Worm (Caenorhabditis elegans): ENCODE measurements around the gene H06I04.3.

Gene H06I04.3

DNA sequence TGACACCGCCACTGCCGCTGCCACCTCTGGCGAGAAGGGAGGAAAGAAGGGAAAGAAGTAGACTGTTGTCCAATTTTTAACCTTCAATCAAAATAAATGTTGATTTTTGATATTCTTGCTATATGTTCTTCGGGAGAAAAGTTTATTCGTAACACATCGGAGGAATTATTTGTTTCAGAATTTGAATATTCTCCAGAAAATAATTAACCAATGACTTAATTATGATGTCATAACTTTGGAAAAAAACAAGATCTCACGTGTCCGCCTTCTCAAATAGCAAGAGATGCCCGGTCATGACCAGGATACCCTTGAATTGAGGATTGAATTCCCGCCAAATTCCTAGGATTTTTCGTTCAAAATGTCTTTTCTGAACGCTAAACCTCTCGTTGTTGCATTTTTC lies 1.2 kb upstream of the H06I04.3 start (continued):
- TF ChIP-seq nfya-2 (GFP tag; IDR thresholded peaks at IDR 0.05) (0 out of 2 replicates have a peak, but pooled peaks have one; percentile 28), lin-54 (GFP tag; optimal IDR thresholded peaks at IDR 0.05) (peak; percentile 65), lin-35 (GFP tag; optimal IDR thresholded peaks at IDR 0.05) (peak in 1 of 3 experiments; percentile 46), attf-6 (GFP tag; IDR thresholded peaks at IDR 0.05) (0 out of 2 replicates have a peak, but pooled peaks have one; percentile 35), lsl-1 (GFP tag; optimal IDR thresholded peaks at IDR 0.05) (peak; percentile 56), lin-26 (GFP tag; IDR thresholded peaks at IDR 0.05) (peak; percentile 75; the same call in 1 of the 2 replicates), unc-130 (GFP tag; optimal IDR thresholded peaks at IDR 0.05) (peak; percentile 58), F57A8.1 (GFP tag; optimal IDR thresholded peaks at IDR 0.05) (no peak), F52B5.7 (tag; optimal IDR thresholded peaks at IDR 0.05) (no peak), mcd-1 (GFP tag; IDR thresholded peaks at IDR 0.05) (peak; percentile 66; the same call in 1 of the 2 replicates), nfya-1 (tag; optimal IDR thresholded peaks at IDR 0.05; ENCODE audit: borderline replicate concordance, insufficient read depth) (no peak), efl-1 (GFP tag; optimal IDR thresholded peaks at IDR 0.05) (peak; percentile 49), dpff-1 (tag; optimal IDR thresholded peaks at IDR 0.05) (peak; percentile 9), T07F8.4 (tag; optimal IDR thresholded peaks at IDR 0.05) (no peak)

DNA sequence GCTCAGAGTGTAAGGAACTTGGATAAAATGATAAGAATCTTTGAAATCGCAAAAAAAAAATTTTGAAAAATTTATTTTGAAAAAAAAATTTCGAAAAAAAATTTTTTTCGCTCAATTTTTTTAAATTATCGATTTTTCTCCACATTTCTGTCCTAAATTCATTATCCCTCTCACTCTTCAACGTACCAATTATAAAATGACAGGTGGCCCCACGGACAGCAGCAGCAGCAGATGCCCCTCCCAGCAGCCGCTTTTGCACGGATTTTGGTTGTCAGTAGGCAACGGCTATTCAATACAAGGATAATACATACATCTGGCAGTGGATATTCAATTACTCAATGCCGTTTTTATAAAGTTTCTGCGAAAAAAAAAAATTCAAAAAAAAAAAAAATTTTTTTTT lies 16.1 kb downstream of the H06I04.3 start, which contains the start of gene sft-1:
Gene sft-1, plus strand, starts transcription at position 201 of the 400 bp plus-strand sequence.
- TF ChIP-seq ceh-58 (GFP tag; IDR thresholded peaks at IDR 0.05) (no peak), ztf-25 (GFP tag; IDR thresholded peaks at IDR 0.05) (no peak), madf-3 (GFP tag; IDR thresholded peaks at IDR 0.05) (no peak), rpc-1 (optimal IDR thresholded peaks at IDR 0.05) (no peak), rpc-1 (tag; optimal IDR thresholded peaks at IDR 0.05) (no peak), somi-1 (GFP tag; optimal IDR thresholded peaks at IDR 0.05) (no peak), dpff-1 (tag; optimal IDR thresholded peaks at IDR 0.05) (no peak), lin-35 (GFP tag; optimal IDR thresholded peaks at IDR 0.05) (no peak)

DNA sequence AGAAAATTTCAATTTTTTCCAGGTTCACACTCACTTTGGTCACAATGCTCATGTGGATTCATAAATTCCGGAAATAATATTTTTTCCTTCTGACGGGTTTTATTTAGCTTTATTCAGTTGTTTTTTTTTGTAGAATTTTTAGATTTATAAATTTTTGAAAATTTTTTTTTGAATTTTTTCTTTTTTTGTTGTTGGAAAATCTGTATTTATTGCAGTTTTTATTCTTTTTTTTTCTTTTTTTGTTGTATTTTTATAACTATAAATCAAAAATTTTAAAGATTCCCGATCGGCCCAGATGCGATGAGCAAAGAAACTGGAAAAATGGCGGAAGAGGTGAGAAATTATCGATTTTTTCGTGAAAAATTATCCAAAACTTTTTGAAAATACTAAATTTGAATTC lies 21.2 kb downstream of the H06I04.3 start, which contains the start of gene ccep-135:
Gene ccep-135, plus strand, starts transcription at position 301 of the 400 bp plus-strand sequence.
- TF ChIP-seq die-1 (tag; optimal IDR thresholded peaks at IDR 0.05) (no peak), ekl-4 (GFP tag; IDR thresholded peaks at IDR 0.05) (no peak), ztf-25 (GFP tag; IDR thresholded peaks at IDR 0.05) (no peak), nfya-2 (GFP tag; IDR thresholded peaks at IDR 0.05) (no peak), B0035.1 (tag; optimal IDR thresholded peaks at IDR 0.05) (no peak), Y53G8AR.9 (GFP tag; conservative IDR thresholded peaks at IDR 0.05) (no peak), B0336.3 (GFP tag; IDR thresholded peaks at IDR 0.05) (no peak), hlh-26 (GFP tag; conservative IDR thresholded peaks at IDR 0.05) (no peak), ccch-3 (GFP tag; optimal IDR thresholded peaks at IDR 0.05) (no peak), snpc-3.4 (tag; optimal IDR thresholded peaks at IDR 0.05) (no peak), T26A5.8 (tag; optimal IDR thresholded peaks at IDR 0.05) (no peak), B0261.1 (tag; optimal IDR thresholded peaks at IDR 0.05) (no peak), D2030.7 (GFP tag; IDR thresholded peaks at IDR 0.05) (no peak), pbrm-1 (GFP tag; IDR thresholded peaks at IDR 0.05) (no peak), zim-3 (tag; optimal IDR thresholded peaks at IDR 0.05) (no peak), cebp-1 (GFP tag; IDR thresholded peaks at IDR 0.05) (no peak), cebp-1 (tag; optimal IDR thresholded peaks at IDR 0.05) (no peak), sdz-38 (tag; optimal IDR thresholded peaks at IDR 0.05) (no peak), Y95B8A.8 (GFP tag; IDR thresholded peaks at IDR 0.05) (no peak), F52B5.7 (tag; optimal IDR thresholded peaks at IDR 0.05) (no peak)
